Worm (Caenorhabditis elegans): ENCODE data around the gene C53D6.8.

DNA sequence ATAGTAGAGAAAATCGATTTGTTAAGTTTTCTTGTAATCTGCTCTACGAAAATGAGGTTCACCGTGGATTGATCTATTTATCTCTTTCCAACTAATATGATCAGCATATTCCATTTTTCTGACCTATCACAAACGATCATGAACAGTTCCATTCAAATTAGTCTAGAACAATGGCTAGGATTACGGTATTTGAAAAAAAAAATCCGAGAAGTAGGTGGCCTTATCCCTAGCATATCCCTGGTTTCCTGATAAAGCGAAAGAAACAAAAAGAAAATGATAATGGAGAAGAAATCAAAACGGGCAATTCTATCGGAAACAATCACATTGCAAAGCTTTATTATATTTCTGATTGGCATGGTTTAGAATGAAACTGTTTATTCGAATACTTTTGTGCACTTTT, 9.8 kb downstream of the C53D6.8 start, which contains the start of gene mltn-12:
- TF ChIP-seq pha-4 (tag; optimal IDR thresholded peaks at IDR 0.05): no peak
- TF ChIP-seq ama-1 (optimal IDR thresholded peaks at IDR 0.05): no peak
- TF ChIP-seq ceh-28 (tag; optimal IDR thresholded peaks at IDR 0.05): no peak
- TF ChIP-seq unc-62 (GFP tag; optimal IDR thresholded peaks at IDR 0.05): no peak
- TF ChIP-seq mdl-1 (tag; optimal IDR thresholded peaks at IDR 0.05): no peak
- TF ChIP-seq nhr-237 (tag; optimal IDR thresholded peaks at IDR 0.05): no peak
- no peak for TF ChIP-seq ceh-82 (tag; optimal IDR thresholded peaks at IDR 0.05)
- no peak for TF ChIP-seq egl-27 (tag; optimal IDR thresholded peaks at IDR 0.05)
